Worm (Caenorhabditis elegans) whole organism, young adult: Measurements from ENCODE around the gene pfd-5.
A peak's percentile ranks its signal among the peaks of the same experiment; 100 is the strongest.

Experiments used
- K11D2.4 ChIP-seq: fragments of 200-800 bp; sonication (Bioruptor generic); IDR thresholded peaks from 2 replicates; pipeline ENCODE4 v1.3.6; 2022; ENCODE audit warnings: missing genetic modification reagents, missing genetic modification characterization, missing compliant biosample characterization
- Y95B8A.8 ChIP-seq: fragments of 200-800 bp; sonication (Bioruptor generic); IDR thresholded peaks from 2 replicates; pipeline ENCODE4 v1.3.6; 2022; ENCODE audit warnings: missing genetic modification reagents, missing genetic modification characterization, missing compliant biosample characterization
- aptf-2 ChIP-seq: fragments of 200-800 bp; sonication (Bioruptor generic); conservative IDR thresholded peaks from 2 replicates; pipeline ENCODE4 v1.3.6; 2022; ENCODE audit warnings: missing genetic modification reagents, missing genetic modification characterization, missing compliant biosample characterization
- efl-1 ChIP-seq: fragments of 150-350 bp; optimal IDR thresholded peaks from 2 replicates; lab custom pipeline; 2014; ENCODE audit warnings: missing biosample characterization, missing genetic modification reagents, missing genetic modification characterization
- hlh-26 ChIP-seq: fragments of 200-800 bp; sonication (Bioruptor generic); conservative IDR thresholded peaks from 2 replicates; pipeline ENCODE4 v1.3.6; 2022; ENCODE audit warnings: missing genetic modification reagents, missing genetic modification characterization, missing compliant biosample characterization
- hrde-1 ChIP-seq: sonication (generic microtip); optimal IDR thresholded peaks from 2 replicates; lab custom pipeline; 2016; ENCODE audit warnings: missing genetic modification characterization, mild to moderate bottlenecking, missing compliant biosample characterization, moderate library complexity, missing genotype, missing genetic modification reagents, borderline replicate concordance
- let-526 ChIP-seq: fragments of 200-800 bp; sonication (Bioruptor generic); IDR thresholded peaks from 2 replicates; pipeline ENCODE4 v1.3.6; 2022; ENCODE audit warnings: missing genetic modification reagents, missing genetic modification characterization, missing compliant biosample characterization
- unc-130 ChIP-seq: sonication (generic microtip); optimal IDR thresholded peaks from 2 replicates; lab custom pipeline; 2016; ENCODE audit warnings: missing genetic modification reagents, missing genetic modification characterization, missing compliant biosample characterization
- ztf-18 ChIP-seq: sonication (generic microtip); optimal IDR thresholded peaks from 2 replicates; lab custom pipeline; 2016; ENCODE audit warnings: missing genotype, mild to moderate bottlenecking, missing genetic modification characterization, missing compliant biosample characterization
- ztf-25 ChIP-seq: fragments of 200-800 bp; sonication (Bioruptor generic); IDR thresholded peaks from 2 replicates; pipeline ENCODE4 v1.3.6; 2022; ENCODE audit warnings: missing genetic modification reagents, missing genetic modification characterization, missing compliant biosample characterization

DNA sequence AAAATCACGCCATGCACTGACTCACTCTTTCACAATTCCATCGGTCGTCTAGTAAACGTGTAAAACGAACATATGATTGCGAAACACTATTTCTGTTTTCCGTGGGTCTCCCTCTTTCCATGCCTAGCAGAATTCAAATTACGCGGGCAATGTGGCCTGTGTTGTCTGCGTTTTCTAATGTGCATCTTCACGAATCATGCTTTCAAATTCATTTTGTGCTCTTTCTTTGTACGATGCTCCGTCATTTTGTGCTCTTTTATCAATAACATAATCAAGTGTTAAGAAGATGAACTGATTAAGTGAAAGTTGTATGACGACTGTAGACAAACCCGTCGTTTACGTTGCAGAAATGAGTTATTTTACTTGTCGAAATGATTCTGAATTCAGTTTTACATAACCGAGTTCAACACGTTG, 32.9 kb downstream of the pfd-5 start:
- TF ChIP-seq hlh-26 (no peak), unc-130 (no peak), aptf-2 (no peak), K11D2.4 (GFP tag; lab: Robert Waterston, UW) (no peak), Y95B8A.8 (no peak), ztf-18 (tag; lab: Kevin White, UChicago) (peak; percentile 54), efl-1 (GFP tag; lab: Kevin White, UChicago) (peak; percentile 1), ztf-25 (GFP tag; lab: Robert Waterston, UW) (no peak), let-526 (no peak), hrde-1 (tag; lab: Kevin White, UChicago) (no peak)
